Worm (Caenorhabditis elegans): ENCODE results near the gene gpd-1.

DNA sequence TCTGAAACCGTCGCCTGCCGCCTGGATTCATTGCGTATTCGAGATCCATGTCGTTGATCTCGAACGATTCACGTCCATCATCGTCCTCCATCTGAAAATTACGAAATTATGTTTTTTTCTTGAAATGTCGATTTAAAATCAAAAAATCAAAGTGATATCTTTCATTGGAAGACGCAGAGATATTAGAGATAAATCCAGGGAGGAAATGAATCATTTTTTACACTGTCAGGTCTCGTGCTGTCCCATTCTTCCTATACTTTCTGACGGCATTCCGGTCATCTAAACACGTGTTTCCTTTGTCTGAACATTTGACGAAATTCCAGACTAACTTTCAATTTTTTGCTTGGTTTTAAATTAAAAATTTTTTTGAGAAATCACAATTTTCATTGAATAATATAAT lies 44.0 kb upstream of the gpd-1 start, which contains the start of gene stip-1:
- TF ChIP-seq gmeb-2 (tag; optimal IDR thresholded peaks at IDR 0.05) (no peak), pqm-1 (tag; optimal IDR thresholded peaks at IDR 0.05) (no peak), ceh-2 (tag; optimal IDR thresholded peaks at IDR 0.05) (no peak), ama-1 (optimal IDR thresholded peaks at IDR 0.05) (no peak)
